Worm (Caenorhabditis elegans) whole organism, L3 larva: ENCODE data around the gene lys-5.
A peak's percentile ranks its signal among the peaks of the same experiment; 100 is the strongest.

Experiments
- R02D3.7 ChIP-seq: fragments of 150-350 bp; optimal IDR thresholded peaks from 2 replicates; lab custom pipeline; 2014; ENCODE audit warnings: missing biosample characterization, missing genetic modification characterization
- ZK546.5 ChIP-seq: sonication (generic microtip); optimal IDR thresholded peaks from 2 replicates; lab custom pipeline; 2017; ENCODE audit warnings: missing biosample characterization, missing genetic modification characterization
- ama-1 ChIP-seq: fragments of 150-350 bp; optimal IDR thresholded peaks from 2 replicates; lab custom pipeline; 2018
- ceh-16 ChIP-seq: sonication (generic microtip); optimal IDR thresholded peaks from 2 replicates; lab custom pipeline; 2017; ENCODE audit warnings: missing biosample characterization, missing genetic modification characterization
- ceh-28 ChIP-seq: fragments of 150-350 bp; optimal IDR thresholded peaks from 2 replicates; lab custom pipeline; 2014; ENCODE audit warnings: missing biosample characterization, missing genetic modification reagents, missing genetic modification characterization
- ceh-82 ChIP-seq: fragments of 150-350 bp; optimal IDR thresholded peaks from 2 replicates; lab custom pipeline; 2014; ENCODE audit warnings: missing biosample characterization, missing genetic modification characterization
- ceh-9 ChIP-seq: sonication (generic microtip); optimal IDR thresholded peaks from 2 replicates; lab custom pipeline; 2018; ENCODE audit warnings: missing biosample characterization, missing genetic modification characterization
- elt-1 ChIP-seq: fragments of 150-350 bp; optimal IDR thresholded peaks from 2 replicates; lab custom pipeline; 2014; ENCODE audit warnings: missing biosample characterization, missing genetic modification characterization
- elt-2 ChIP-seq: sonication (generic microtip); optimal IDR thresholded peaks from 2 replicates; lab custom pipeline; 2016; ENCODE audit warnings: missing genetic modification reagents, mild to moderate bottlenecking, missing genetic modification characterization, missing compliant biosample characterization
- eor-1 ChIP-seq, 2 experiments: fragments of 150-350 bp; optimal IDR thresholded peaks; 2 replicates each; lab custom pipeline; 2014 to 2018; ENCODE audit warnings: missing biosample characterization in 2 of 2, missing genetic modification characterization in 2 of 2
- fkh-10 ChIP-seq: sonication (generic microtip); optimal IDR thresholded peaks from 2 replicates; lab custom pipeline; 2017; ENCODE audit warnings: missing biosample characterization, missing genetic modification reagents, missing genetic modification characterization
- jun-1 ChIP-seq: fragments of 150-350 bp; optimal IDR thresholded peaks from 2 replicates; lab custom pipeline; 2014; ENCODE audit warnings: missing biosample characterization, missing genetic modification reagents, missing genetic modification characterization
- mdl-1 ChIP-seq: fragments of 150-350 bp; optimal IDR thresholded peaks from 2 replicates; lab custom pipeline; 2014; ENCODE audit warnings: missing biosample characterization, missing genetic modification characterization
- mml-1 ChIP-seq: fragments of 150-350 bp; sonication (generic microtip); optimal IDR thresholded peaks from 3 replicates; lab custom pipeline; 2014; ENCODE audit warnings: missing biosample characterization, missing genetic modification characterization
- nfya-1 ChIP-seq: sonication (generic microtip); optimal IDR thresholded peaks from 2 replicates; lab custom pipeline; 2017; ENCODE audit warnings: missing genetic modification characterization, mild to moderate bottlenecking, missing compliant biosample characterization, antibody characterized with exemption, moderate library complexity; ENCODE audit not compliant: insufficient read depth
- nhr-23 ChIP-seq: fragments of 150-350 bp; optimal IDR thresholded peaks from 2 replicates; lab custom pipeline; 2014; ENCODE audit warnings: missing biosample characterization, missing genetic modification reagents, missing genetic modification characterization
- nhr-237 ChIP-seq: fragments of 150-350 bp; optimal IDR thresholded peaks from 2 replicates; lab custom pipeline; 2014; ENCODE audit warnings: missing biosample characterization, missing genetic modification characterization
- nhr-25 ChIP-seq: sonication (generic microtip); optimal IDR thresholded peaks from 2 replicates; lab custom pipeline; 2017; ENCODE audit warnings: missing biosample characterization, missing genetic modification characterization
- nhr-28 ChIP-seq: fragments of 150-350 bp; optimal IDR thresholded peaks from 2 replicates; lab custom pipeline; 2014; ENCODE audit warnings: missing biosample characterization, missing genetic modification characterization
- nhr-43 ChIP-seq: sonication (generic microtip); optimal IDR thresholded peaks from 2 replicates; lab custom pipeline; 2016; ENCODE audit warnings: mild to moderate bottlenecking, missing genetic modification characterization, missing compliant biosample characterization; ENCODE audit not compliant: poor library complexity, severe bottlenecking
- nhr-67 ChIP-seq: fragments of 150-350 bp; optimal IDR thresholded peaks from 2 replicates; lab custom pipeline; 2014; ENCODE audit warnings: missing biosample characterization, missing genetic modification characterization
- nhr-76 ChIP-seq: fragments of 150-350 bp; sonication (generic microtip); optimal IDR thresholded peaks from 5 replicates; lab custom pipeline; 2014; ENCODE audit warnings: missing biosample characterization, missing genetic modification characterization
- nhr-77 ChIP-seq: fragments of 150-350 bp; optimal IDR thresholded peaks from 2 replicates; lab custom pipeline; 2014; ENCODE audit warnings: missing biosample characterization, missing genetic modification characterization
- pha-4 ChIP-seq: fragments of 150-350 bp; optimal IDR thresholded peaks from 2 replicates; lab custom pipeline; 2014; ENCODE audit warnings: missing biosample characterization, missing genetic modification reagents, missing genetic modification characterization
- skn-1 ChIP-seq: fragments of 150-350 bp; optimal IDR thresholded peaks from 2 replicates; lab custom pipeline; 2014; ENCODE audit warnings: missing biosample characterization, missing genetic modification characterization
- tbx-2 ChIP-seq: sonication (generic microtip); optimal IDR thresholded peaks from 2 replicates; lab custom pipeline; 2016; ENCODE audit warnings: mild to moderate bottlenecking, missing genetic modification characterization, missing compliant biosample characterization
- unc-39 ChIP-seq: sonication (generic microtip); optimal IDR thresholded peaks from 4 replicates; lab custom pipeline; 2017; ENCODE audit warnings: missing biosample characterization, missing genetic modification characterization
- unc-62 ChIP-seq: fragments of 150-350 bp; sonication (generic microtip); optimal IDR thresholded peaks from 4 replicates; lab custom pipeline; 2014; ENCODE audit warnings: missing biosample characterization, missing genetic modification reagents, missing genetic modification characterization
- zag-1 ChIP-seq: fragments of 150-350 bp; optimal IDR thresholded peaks from 2 replicates; lab custom pipeline; 2014; ENCODE audit warnings: missing biosample characterization, missing genetic modification characterization
- ztf-11 ChIP-seq: fragments of 150-350 bp; optimal IDR thresholded peaks from 2 replicates; lab custom pipeline; 2014; ENCODE audit warnings: missing biosample characterization, missing genetic modification characterization
- ztf-4 ChIP-seq: fragments of 150-350 bp; optimal IDR thresholded peaks from 2 replicates; lab custom pipeline; 2014; ENCODE audit warnings: missing biosample characterization, missing genetic modification characterization

Gene lys-5

ce11 chrIV:11644705-11645104 is 19.3 kb upstream of the lys-5 start:
- no peak for TF ChIP-seq nhr-67 (tag; lab: Kevin White, UChicago)
- TF ChIP-seq ama-1 (lab: Kevin White, UChicago), result peak; percentile 14

DNA sequence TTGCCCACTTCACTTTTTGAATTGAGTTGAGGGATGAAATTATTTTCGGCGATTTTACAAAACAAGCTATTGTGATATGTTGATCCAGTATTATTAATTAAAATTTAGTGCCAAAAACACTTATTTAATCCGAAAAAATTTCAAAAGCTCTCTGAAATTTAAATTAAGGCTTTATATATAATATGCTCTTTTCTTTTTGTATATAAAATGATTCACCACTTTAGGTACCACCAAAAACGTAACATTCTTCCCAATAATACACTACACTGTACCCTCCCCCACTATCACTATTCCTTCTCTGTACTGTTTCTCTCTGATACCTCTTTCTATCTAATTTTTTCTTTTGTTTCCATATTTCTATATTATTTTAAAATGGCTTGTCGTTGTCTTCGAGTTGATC is 18.4 kb upstream of the lys-5 start, which contains the start of gene prx-2:
prx-2 (plus strand) TSS at position 301 of the 400 bp plus-strand sequence.
- no peak for TF ChIP-seq ceh-9
- TF ChIP-seq elt-1 (tag; lab: Kevin White, UChicago), result no peak

- no peak for TF ChIP-seq nhr-28 (tag; lab: Kevin White, UChicago)
- TF ChIP-seq tbx-2, result no peak
- no peak for TF ChIP-seq elt-2
- TF ChIP-seq unc-39 (tag; lab: Kevin White, UChicago), result no peak
- TF ChIP-seq ztf-4 (tag; lab: Kevin White, UChicago), result no peak
- no peak for TF ChIP-seq ztf-11 (tag; lab: Kevin White, UChicago)
- no peak for TF ChIP-seq nhr-67 (tag; lab: Kevin White, UChicago)
Measured at ce11 chrIV:11641802-11642201, 16.4 kb upstream of the lys-5 start, which contains the start of gene ZK809.1. Gene ZK809.1, plus strand, starts transcription at chrIV:11642102.

ce11 chrIV:11640915-11641314 is 15.5 kb upstream of the lys-5 start, which contains the start of gene ttr-50:
Gene ttr-50, minus strand, starts transcription at chrIV:11641015.
- TF ChIP-seq nhr-23 (tag; lab: Kevin White, UChicago), result no peak
- TF ChIP-seq elt-2, result no peak
- TF ChIP-seq eor-1 (tag; optimal IDR thresholded peaks at IDR 0.05; lab: Kevin White, UChicago), result no peak
- TF ChIP-seq tbx-2, result no peak
- TF ChIP-seq jun-1, result no peak
- TF ChIP-seq ceh-28, result no peak
- TF ChIP-seq nhr-76 (tag; lab: Kevin White, UChicago), result no peak
- TF ChIP-seq ZK546.5, result no peak
- no peak for TF ChIP-seq nhr-28 (tag; lab: Kevin White, UChicago)

DNA sequence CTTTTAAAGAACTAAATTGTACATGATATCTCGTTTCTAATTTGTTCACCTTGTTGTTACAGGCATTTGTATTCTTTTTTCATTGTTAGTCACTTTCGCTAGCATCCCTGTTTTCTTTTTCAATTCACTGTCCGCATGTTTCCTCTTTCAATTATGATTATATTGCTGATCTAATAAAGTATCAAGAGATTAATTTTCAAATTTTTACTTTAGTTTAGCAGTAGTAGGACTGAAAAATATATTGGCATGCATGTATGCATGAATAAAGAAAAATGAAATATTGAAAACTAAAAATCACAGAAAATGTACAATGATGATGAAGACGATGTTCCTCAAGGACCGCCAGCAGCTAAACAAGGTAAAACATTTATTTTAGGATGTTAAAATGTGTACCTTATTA is 12.6 kb upstream of the lys-5 start, which contains the start of gene rbm-17:
rbm-17 (plus strand) TSS at position 301 of the 400 bp plus-strand sequence.
- no peak for TF ChIP-seq R02D3.7 (tag; lab: Kevin White, UChicago)
- no peak for TF ChIP-seq eor-1 (tag; optimal IDR thresholded peaks at IDR 0.05; lab: Kevin White, UChicago)
- TF ChIP-seq mml-1 (tag; lab: Kevin White, UChicago), result no peak
- TF ChIP-seq nhr-76 (tag; lab: Kevin White, UChicago), result no peak
- no peak for TF ChIP-seq nfya-1 (tag; lab: Kevin White, UChicago)
- no peak for TF ChIP-seq ceh-16
- no peak for TF ChIP-seq ztf-11 (tag; lab: Kevin White, UChicago)
- no peak for TF ChIP-seq nhr-43 (tag; lab: Kevin White, UChicago)
- no peak for TF ChIP-seq mdl-1 (tag; lab: Kevin White, UChicago)
- no peak for TF ChIP-seq unc-62
- TF ChIP-seq pha-4 (tag; lab: Kevin White, UChicago), result no peak
- TF ChIP-seq ztf-4 (tag; lab: Kevin White, UChicago), result no peak
- no peak for TF ChIP-seq ceh-82 (tag; lab: Kevin White, UChicago)
- TF ChIP-seq ceh-28, result no peak
- TF ChIP-seq nhr-237 (tag; lab: Kevin White, UChicago), result no peak
- TF ChIP-seq ceh-9, result no peak
- no peak for TF ChIP-seq nhr-25
- no peak for TF ChIP-seq zag-1 (tag; lab: Kevin White, UChicago)
- no peak for TF ChIP-seq jun-1
- no peak for TF ChIP-seq nhr-77 (tag; lab: Kevin White, UChicago)

- TF ChIP-seq fkh-10 (GFP tag; lab: Kevin White, UChicago) (no peak), elt-2 (peak; percentile 7), nhr-237 (tag; lab: Kevin White, UChicago) (no peak), skn-1 (no peak), nfya-1 (tag; lab: Kevin White, UChicago) (peak; percentile 8), ceh-9 (no peak), mdl-1 (tag; lab: Kevin White, UChicago) (no peak), nhr-23 (tag; lab: Kevin White, UChicago) (peak; percentile 40)
Measured at ce11 chrIV:11636409-11636723, 11.0 kb upstream of the lys-5 start, which contains the start of gene F58B3.6. Gene F58B3.6, plus strand, starts transcription at chrIV:11636648.
